Fruit fly (Drosophila melanogaster) whole organism, larva: ENCODE data around the gene CG6051.

ENCODE experiments used
- noc ChIP-seq: fragments of 200-800 bp; sonication (Bioruptor generic); optimal IDR thresholded peaks from 3 replicates; lab custom pipeline; 2019; ENCODE audit warnings: missing biosample characterization, mild to moderate bottlenecking, missing genetic modification characterization, moderate library complexity

The CG6051 gene

DNA sequence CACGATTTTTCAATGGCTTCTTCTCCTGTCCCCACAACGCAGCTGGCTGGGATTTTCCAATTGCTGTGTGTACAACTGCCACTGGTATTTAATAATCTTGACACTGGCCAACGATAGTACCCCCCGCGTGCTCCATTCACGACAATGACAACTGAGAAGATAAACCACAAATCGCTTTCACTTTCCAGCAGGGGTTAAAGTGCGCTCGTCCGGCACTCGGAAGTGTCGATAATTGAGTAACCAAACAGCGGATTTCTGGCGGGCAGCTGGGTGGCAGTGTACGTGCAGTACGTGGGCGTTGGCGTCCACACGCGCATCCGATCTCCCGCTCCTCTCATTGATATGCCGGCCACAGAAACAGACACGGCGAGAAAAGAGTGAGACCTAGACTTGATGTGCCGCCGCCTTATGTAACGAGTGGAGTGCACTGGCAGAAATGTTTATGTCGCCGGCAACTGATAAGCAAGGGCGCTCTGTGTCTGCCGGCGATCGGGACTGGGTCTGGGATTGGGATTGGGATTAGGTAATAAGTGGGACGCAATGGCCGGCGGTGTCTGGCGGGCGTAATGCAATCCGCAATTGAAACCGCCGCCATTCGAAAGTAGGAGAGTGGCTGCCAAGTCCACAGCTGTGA, 16.0 kb downstream of the CG6051 start:
- no peak for TF ChIP-seq noc (tag; lab: Kevin White, UChicago)

DNA sequence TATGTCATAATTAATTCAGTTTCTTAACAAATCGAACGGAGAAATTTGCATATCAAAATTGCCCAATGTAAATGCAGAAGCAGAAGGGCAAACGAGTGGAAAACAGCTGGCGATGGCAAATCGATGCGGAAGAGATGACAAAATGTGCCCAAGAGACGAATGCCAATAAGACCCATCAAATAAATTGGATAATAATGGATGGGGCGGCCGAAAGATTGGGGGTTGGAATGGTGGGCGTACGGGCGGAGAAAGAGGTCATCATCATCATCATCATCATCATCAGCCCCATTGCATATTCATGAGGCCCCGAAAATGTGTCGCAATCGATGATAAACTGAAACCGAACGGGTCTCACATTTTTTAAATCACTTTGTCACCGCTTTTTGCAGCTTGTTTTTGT, 16.9 kb downstream of the CG6051 start:
- no peak for TF ChIP-seq noc (tag; lab: Kevin White, UChicago)

DNA sequence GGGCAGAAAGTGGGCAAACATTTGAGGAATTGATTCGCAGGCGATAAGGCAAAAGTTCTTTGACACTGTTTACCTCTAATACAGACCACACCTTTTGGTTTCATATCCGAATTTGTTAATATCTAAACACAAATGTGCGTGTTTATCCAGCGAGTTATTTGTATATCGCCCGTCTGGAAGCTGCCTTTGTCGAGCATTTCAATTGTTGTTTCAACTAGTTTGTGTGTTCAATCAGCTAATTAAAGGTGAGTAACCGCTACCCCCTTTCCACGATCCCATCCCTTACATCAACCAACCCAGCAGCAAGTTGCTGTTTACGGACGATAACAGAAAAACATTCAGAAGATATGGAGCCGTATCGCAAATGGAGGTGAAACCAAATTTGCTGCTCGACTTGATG, 19.5 kb downstream of the CG6051 start:
- peak; percentile 62 for TF ChIP-seq noc (tag; lab: Kevin White, UChicago)

DNA sequence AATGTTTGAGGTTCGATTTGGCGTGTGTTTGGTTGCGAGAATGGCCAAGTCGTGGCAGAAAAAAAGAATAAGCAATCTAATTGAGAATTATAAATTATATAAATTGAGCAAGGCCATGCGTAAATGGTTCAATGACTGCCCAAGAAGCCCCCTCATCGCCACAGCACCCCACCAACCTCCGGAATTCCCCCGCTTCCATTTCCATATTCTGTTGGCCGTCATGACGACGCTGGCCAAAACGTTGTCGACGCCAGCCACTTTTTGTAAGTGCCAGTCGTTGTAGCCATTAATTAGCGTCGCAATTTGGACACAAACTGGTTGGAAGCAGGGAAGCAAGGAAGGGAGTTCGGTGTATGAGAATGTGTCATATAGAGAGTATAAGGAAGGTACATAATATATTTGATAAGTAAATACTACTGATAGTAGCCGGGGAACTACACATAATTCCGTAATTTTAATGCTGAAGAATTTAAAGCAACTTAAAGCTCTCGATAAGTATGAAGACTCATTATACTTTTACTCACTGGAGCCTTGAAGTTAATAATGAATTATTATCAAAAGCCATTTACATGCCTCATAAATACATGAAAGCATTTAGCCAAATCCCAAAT, 20.2 kb downstream of the CG6051 start:
- TF ChIP-seq noc (tag; lab: Kevin White, UChicago): no peak

DNA sequence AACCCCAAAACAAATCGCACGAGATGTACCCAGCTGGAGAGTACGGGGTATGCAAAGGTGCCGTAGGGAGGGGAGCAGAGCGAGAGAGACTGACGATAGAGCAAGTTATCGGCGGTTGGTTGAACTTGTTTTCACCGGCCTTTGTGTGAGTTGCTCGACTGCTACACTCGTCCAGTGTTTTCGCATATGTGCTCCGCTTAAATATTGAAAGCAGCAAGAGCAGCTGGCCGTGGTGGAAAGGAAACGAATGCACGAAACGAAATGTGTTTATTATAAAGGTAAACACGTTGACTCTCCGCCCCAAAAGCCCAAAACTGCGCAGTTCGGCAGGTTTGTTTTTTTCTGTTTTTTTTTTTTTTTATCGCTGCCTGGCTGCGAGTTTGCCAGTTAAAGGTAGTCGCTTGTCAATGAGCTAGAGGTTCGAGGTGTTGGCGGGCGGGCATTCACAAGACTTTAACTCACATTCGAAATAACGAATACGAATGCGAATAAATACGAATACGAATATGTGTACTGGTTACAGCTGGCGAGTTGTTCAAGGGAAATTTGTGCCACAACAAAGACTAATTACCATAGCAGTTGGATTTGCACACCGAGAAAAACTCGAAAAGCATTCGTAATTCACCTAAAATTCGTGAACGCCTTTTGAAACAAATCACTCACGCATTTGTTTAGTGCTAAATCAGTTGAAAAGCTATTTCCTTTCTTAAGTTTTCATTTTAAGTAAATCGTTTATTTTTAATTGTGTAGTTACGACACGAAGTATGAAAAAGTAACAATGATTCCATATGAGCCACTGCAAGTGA, 21.1 kb downstream of the CG6051 start:
- no peak for TF ChIP-seq noc (tag; lab: Kevin White, UChicago)

DNA sequence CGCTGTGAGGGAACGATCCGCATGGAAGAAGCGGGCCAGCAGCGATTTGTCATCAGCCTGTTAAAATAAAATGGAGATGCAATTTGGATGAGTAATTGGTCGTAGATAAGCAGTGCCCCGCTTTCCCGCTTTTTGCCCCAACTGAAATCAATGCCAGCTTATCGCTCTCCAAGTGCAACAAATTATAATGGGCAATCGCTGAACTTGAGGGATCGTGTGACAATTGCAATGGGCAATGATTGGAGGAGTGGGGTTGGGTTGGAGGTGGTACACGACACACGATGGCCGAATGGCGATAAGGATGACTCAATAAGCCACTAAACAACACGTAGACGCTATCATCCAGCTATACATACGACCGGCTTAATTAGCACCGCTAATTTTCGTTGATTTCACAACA, 22.1 kb downstream of the CG6051 start:
- TF ChIP-seq noc (tag; lab: Kevin White, UChicago): no peak

DNA sequence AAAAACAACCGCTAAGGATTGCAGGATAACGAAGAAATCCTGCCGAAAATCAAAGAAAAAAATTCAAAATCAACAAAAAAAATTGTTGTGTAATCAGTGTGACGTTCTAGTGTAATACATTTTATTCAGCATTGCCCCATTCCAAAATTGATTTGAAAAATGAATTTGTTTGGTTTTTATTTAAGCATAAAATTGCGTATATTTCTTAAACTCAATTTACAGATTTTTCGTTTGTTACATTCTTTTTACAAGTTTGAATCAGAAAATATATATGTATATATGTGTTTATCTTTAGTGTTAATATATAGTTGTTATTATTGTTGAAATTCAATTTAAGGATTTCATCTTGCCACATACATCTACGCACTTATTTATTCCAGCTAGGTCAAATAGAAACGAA, 26.3 kb downstream of the CG6051 start, which contains the start of gene CG6059:
Gene CG6059 (minus strand): TSS at position 101 of the 400 bp plus-strand sequence.
- TF ChIP-seq noc (tag; lab: Kevin White, UChicago): no peak

DNA sequence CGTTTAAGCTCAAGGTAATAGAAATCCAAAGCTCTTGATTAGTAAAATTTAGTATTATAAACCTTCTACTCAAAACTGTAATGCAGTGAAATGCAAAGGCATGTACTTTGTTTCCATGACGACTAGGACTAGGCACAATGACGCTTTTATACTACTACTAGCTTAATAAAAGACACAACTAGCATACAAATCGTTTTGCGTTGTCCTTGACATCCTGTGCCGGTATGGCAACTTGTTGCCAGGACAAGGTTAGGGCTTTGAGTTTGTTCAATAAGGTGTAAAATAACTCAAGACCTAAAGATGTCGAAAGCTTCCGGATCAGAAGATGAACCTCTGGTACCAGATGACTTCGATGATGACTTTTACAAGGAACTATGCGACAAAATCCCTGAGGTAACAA, 32.5 kb downstream of the CG6051 start, which contains the start of gene CG5882:
Gene CG5882 (plus strand): TSS at position 301 of the 400 bp plus-strand sequence.
- TF ChIP-seq noc (tag; lab: Kevin White, UChicago): no peak

DNA sequence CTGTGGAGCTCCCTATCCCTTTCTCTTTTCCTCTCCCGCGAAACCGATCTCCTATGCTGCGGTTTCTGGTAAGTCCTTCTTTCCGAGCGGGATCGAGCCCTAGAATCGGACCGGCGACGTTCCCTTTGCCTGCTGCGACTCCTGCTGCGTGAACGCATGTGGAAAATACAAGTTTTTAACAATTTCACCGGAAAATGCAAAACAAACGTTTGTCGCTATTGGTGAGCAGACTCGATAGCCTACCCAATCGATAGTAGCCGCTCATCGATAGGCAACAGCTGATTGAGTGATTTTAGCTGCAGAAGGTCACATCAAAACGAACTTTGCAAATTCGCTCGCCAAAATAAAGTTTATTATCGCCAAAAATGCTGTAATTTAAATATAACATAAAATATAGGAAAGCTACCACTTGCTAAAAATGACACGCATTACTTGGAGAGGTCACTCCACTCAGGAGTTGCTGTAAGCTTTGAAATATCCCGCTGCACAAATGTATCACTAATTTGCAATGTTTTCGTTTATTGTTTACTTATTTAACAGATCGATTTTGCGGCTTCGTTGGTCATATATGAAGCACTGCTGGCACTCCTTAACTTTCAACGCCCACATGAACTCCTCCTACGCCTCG, 34.3 kb downstream of the CG6051 start, which contains the start of the genes CG6066 and CG5880:
Gene CG6066 (minus strand): TSS at position 243 of the 628 bp plus-strand sequence.
Gene CG5880 (plus strand): TSS at position 281 of the 628 bp plus-strand sequence.
- no peak for TF ChIP-seq noc (tag; lab: Kevin White, UChicago)

DNA sequence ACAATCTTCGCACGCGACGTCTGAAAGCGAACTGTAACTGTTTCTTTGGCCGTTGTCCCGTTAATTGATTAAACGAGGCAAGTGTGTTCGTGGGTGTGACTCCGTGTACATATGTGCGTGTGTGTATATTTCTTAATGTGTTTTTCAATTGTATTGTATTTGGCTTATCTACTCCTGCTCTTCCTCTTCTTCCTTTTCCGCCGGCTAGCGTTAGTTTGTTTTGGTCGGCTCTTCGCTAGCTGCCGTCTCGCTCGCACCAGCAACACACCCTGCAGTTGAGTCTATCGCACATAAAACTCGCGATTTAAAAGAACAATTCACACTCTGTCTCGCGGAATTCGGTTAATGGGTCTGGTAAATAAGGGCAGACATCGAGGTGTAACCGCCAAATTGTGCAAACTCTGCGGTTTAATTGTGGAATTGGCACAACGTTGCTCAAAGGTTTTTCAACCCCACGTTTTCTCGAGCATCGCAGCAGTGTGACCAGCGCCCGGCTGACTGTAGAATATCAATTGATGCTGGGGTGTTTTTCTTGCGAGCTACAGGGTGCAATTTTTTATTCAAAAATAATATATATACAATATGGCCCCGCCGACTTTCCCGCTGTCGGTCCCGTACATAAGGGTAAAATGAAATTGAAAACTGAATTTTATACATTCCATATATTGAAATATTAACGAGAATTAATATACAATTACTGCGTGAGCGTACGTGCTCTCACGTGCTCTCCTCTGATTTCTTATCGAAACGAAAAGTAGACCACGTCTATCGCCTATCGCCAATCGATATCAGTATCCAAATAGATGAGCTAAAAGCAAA, 38.9 kb downstream of the CG6051 start, which contains the start of the genes gb and CG5815:
Gene gb (minus strand): TSS at position 487 of the 819 bp plus-strand sequence.
Gene CG5815 (plus strand): TSS at position 783 of the 819 bp plus-strand sequence.
- TF ChIP-seq noc (tag; lab: Kevin White, UChicago): no peak

DNA sequence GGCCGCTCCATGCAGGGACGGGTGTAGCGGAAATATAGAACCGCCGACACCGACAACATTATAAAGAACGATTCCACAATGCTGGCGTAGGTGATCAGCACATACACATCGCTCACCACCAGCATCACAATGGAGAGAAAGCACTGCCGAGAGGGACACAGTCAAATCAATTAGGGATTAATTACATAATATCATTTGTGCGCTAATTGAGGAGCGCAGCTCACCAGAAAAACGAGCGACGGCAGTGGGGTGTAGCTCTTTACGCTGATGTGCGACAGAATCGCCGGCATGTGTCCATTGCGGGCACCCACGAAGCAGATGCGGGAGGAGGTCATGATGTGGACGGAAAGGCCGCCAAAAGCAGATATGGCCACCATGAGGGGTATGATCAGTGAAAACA, 41.4 kb downstream of the CG6051 start:
- TF ChIP-seq noc (tag; lab: Kevin White, UChicago): no peak

DNA sequence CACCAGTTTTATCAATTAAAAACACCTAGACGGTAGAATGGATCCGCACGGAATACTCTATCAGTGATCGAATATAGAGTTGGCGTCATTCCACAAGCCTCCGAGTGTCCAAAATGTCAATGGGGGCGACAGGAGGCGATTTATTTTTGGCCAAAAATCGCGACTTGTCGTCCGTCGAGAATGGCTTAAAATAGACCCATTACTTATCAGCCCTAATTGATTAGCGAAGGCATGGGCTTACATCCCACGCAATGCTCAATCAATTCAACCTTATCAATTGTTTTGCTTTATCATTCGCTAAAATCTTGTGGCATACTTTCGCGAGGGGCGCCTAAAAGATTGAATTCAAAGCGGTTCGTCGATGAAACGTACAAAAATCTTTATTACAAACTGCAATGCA, 42.8 kb downstream of the CG6051 start:
- TF ChIP-seq noc (tag; lab: Kevin White, UChicago): peak; percentile 67

DNA sequence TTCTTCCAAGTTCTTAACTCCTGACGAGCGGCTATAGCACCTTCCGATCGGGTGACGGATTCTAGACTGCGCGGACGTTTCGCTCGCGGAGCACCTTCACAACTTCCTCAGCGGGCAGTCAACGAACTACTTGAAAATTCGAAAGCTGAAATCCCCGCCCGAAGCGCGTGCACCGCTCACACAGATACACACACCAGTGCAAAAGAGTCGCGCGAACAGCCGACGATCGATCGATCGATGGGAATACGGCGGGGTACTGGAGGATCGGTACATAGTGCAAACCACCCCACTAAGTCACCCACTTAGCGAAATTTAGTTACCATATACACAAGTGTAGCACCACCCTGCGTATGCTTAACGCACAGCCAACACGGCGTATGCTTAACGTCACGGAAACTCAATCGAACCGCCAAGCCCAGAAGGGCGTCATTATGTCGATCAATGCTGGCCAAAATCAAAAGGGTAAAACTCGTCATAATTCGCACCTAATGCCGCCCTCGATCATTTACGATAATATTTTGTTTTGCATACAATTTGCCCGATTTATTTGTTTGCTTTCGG, 44.7 kb downstream of the CG6051 start, which contains the start of gene CAH9:
Gene CAH9 (minus strand): TSS at position 51 of the 561 bp plus-strand sequence.
- TF ChIP-seq noc (tag; lab: Kevin White, UChicago): no peak

DNA sequence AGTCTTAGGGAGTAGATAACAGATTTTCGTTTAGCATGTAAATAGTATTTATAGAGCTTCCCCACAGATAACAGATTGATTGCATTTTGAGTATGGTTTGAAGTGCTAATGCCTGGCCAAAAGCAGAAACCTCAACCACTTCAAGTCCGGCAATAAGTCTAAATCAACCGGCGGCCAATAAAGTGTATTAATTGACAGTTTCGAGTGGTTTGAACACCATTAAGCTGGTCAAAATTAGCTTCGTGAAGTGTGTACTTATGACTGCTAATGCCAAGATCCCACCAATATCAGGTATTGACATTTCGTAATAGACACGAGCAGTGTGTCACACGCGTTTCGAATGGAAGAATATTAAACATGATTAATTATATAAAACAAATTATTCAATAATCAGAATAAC, 45.4 kb downstream of the CG6051 start:
- TF ChIP-seq noc (tag; lab: Kevin White, UChicago): no peak
